Fruit fly (Drosophila melanogaster): ENCODE data around the gene Lip4.

DNA sequence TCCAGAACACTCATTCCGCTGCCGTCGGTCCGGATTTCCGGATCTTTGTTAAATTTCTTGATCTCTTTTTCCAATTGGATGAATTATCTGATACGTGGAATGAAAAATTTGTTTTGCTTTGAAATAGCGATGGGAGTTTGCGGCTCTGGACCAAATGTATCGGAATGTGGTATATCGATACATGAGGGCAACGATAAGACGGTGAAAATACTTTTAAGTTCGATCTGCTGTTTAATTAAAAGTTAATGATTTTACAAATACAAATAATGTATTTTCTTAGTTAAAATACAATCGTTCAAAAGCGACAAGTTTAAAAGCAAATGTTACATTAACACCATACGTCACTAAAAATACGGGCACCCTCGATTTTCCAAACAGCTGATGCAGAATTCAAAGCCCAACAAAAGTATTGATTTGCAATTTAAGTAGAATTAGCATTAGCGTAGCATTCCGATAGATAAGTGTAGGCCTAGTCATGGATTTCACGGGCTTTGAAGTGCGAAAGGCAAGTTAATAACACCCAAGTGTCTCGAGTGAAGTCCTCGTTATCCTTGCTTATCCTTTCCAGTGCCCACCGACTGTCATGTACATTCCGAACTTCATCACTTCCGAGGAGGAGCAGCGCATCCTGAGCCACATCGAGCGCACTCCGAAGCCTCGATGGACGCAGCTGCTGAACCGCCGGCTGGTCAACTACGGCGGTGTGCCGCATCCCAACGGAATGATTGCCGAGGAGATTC is 38.7 kb upstream of the Lip4 start, which contains the start of the genes Cog4 and CG6144:
- TF ChIP-seq h (optimal IDR thresholded peaks at IDR 0.05) = no peak
- TF ChIP-seq Sin3A (optimal IDR thresholded peaks at IDR 0.05) = no peak
- no peak for TF ChIP-seq insv (optimal IDR thresholded peaks at IDR 0.05)
